Fruit fly (Drosophila melanogaster) whole organism, embryonic: Measurements from ENCODE around the gene Vti1b.
A peak's percentile ranks its signal among the peaks of the same experiment; 100 is the strongest.

Experiments
- Aef1 ChIP-seq: fragments of 200-800 bp; sonication (Bioruptor generic); IDR thresholded peaks from 3 replicates; pipeline ENCODE4 v1.3.6; 2022; ENCODE audit warnings: missing biosample characterization, missing genetic modification characterization
- Atf-2 ChIP-seq: fragments of 200-800 bp; sonication (Bioruptor generic); optimal IDR thresholded peaks from 2 replicates; lab custom pipeline; 2016; ENCODE audit warnings: missing biosample characterization, missing genetic modification characterization
- B-H2 ChIP-seq: fragments of 200-800 bp; sonication (Bioruptor generic); optimal IDR thresholded peaks from 2 replicates; lab custom pipeline; 2018; ENCODE audit warnings: missing biosample characterization, mild to moderate bottlenecking, missing genetic modification characterization
- CG10267 ChIP-seq: fragments of 200-800 bp; sonication (Bioruptor generic); optimal IDR thresholded peaks from 2 replicates; lab custom pipeline; 2018; ENCODE audit warnings: missing biosample characterization, mild to moderate bottlenecking, missing genetic modification characterization, moderate library complexity
- CG10565 ChIP-seq: fragments of 200-800 bp; sonication (Bioruptor generic); optimal IDR thresholded peaks from 3 replicates; lab custom pipeline; 2016; ENCODE audit warnings: missing biosample characterization, mild to moderate bottlenecking, missing genetic modification characterization
- CG11696 ChIP-seq: fragments of 200-800 bp; sonication (Bioruptor generic); IDR thresholded peaks from 2 replicates; pipeline ENCODE4 v1.3.6; 2022; ENCODE audit warnings: missing biosample characterization, missing genetic modification characterization
- CG12236 ChIP-seq: fragments of 200-800 bp; sonication (Bioruptor generic); optimal IDR thresholded peaks from 2 replicates; lab custom pipeline; 2016; ENCODE audit warnings: missing biosample characterization, missing genetic modification characterization
- CG13123 ChIP-seq: fragments of 200-800 bp; sonication (Bioruptor generic); optimal IDR thresholded peaks from 2 replicates; lab custom pipeline; 2016; ENCODE audit warnings: missing biosample characterization, missing genetic modification characterization
- CG13296 ChIP-seq: fragments of 200-800 bp; sonication (Bioruptor generic); optimal IDR thresholded peaks from 3 replicates; lab custom pipeline; 2018; ENCODE audit warnings: missing biosample characterization, mild to moderate bottlenecking, missing genetic modification characterization
- CG15073 ChIP-seq: fragments of 200-800 bp; sonication (Bioruptor generic); optimal IDR thresholded peaks from 2 replicates; lab custom pipeline; 2016; ENCODE audit warnings: missing biosample characterization, missing genetic modification characterization
- CG15601 ChIP-seq: fragments of 200-800 bp; sonication (Bioruptor generic); optimal IDR thresholded peaks from 3 replicates; lab custom pipeline; 2019; ENCODE audit warnings: missing biosample characterization, mild to moderate bottlenecking, missing genetic modification characterization, moderate library complexity
- CG17568 ChIP-seq: fragments of 200-800 bp; sonication (Bioruptor generic); optimal IDR thresholded peaks from 2 replicates; lab custom pipeline; 2018; ENCODE audit warnings: missing biosample characterization, mild to moderate bottlenecking, missing genetic modification characterization, moderate library complexity
- CG2120 ChIP-seq: fragments of 200-800 bp; sonication (Bioruptor generic); optimal IDR thresholded peaks from 3 replicates; lab custom pipeline; 2016; ENCODE audit warnings: missing biosample characterization, missing genetic modification characterization
- CG2875 ChIP-seq: fragments of 200-800 bp; sonication (Bioruptor generic); optimal IDR thresholded peaks from 2 replicates; lab custom pipeline; 2017; ENCODE audit warnings: missing biosample characterization, mild to moderate bottlenecking, missing genetic modification characterization, missing genetic modification reagents
- CG30020 ChIP-seq: fragments of 200-800 bp; optimal IDR thresholded peaks from 2 replicates; lab custom pipeline; 2019; ENCODE audit warnings: missing biosample characterization, mild to moderate bottlenecking, missing genetic modification characterization, moderate library complexity
- CG30431 ChIP-seq: fragments of 200-800 bp; sonication (Bioruptor generic); optimal IDR thresholded peaks from 2 replicates; lab custom pipeline; 2017; ENCODE audit warnings: missing biosample characterization, missing genetic modification characterization
- CG6689 ChIP-seq: fragments of 200-800 bp; sonication (Bioruptor generic); IDR thresholded peaks from 2 replicates; pipeline ENCODE4 v1.3.6; 2022; ENCODE audit warnings: missing biosample characterization, missing genetic modification characterization
- CG6813 ChIP-seq: fragments of 200-800 bp; sonication (Bioruptor generic); optimal IDR thresholded peaks from 2 replicates; lab custom pipeline; 2017; ENCODE audit warnings: missing biosample characterization, missing genetic modification characterization, mild to moderate bottlenecking, moderate library complexity, missing genetic modification reagents
- CG7786 ChIP-seq: fragments of 200-800 bp; sonication (Bioruptor generic); optimal IDR thresholded peaks from 2 replicates; lab custom pipeline; 2016; ENCODE audit warnings: missing biosample characterization, missing genetic modification characterization
- CG7963 ChIP-seq: fragments of 200-800 bp; sonication (Bioruptor generic); IDR thresholded peaks from 3 replicates; pipeline ENCODE4 v1.3.6; 2022; ENCODE audit warnings: missing biosample characterization, missing genetic modification characterization; ENCODE audit not compliant: partially characterized antibody
- Chrac-16 ChIP-seq: fragments of 200-800 bp; sonication (Bioruptor generic); optimal IDR thresholded peaks from 3 replicates; lab custom pipeline; 2016; ENCODE audit warnings: missing biosample characterization, missing genetic modification characterization
- Dbx ChIP-seq: fragments of 200-800 bp; sonication (Bioruptor generic); IDR thresholded peaks from 3 replicates; pipeline ENCODE4 v1.3.6; 2022; ENCODE audit warnings: missing biosample characterization, missing genetic modification characterization
- E2f2 ChIP-seq: fragments of 200-800 bp; sonication (Bioruptor generic); IDR thresholded peaks from 2 replicates; pipeline ENCODE4 v1.3.6; 2022; ENCODE audit warnings: missing biosample characterization, missing genetic modification characterization
- Elba2 ChIP-seq: fragments of 200-800 bp; sonication (Bioruptor generic); optimal IDR thresholded peaks from 3 replicates; lab custom pipeline; 2016; ENCODE audit warnings: missing biosample characterization, missing genetic modification characterization
- HLH4C ChIP-seq: fragments of 200-800 bp; sonication (Bioruptor generic); IDR thresholded peaks from 3 replicates; pipeline ENCODE4 v1.3.6; 2022; ENCODE audit warnings: missing biosample characterization, missing genetic modification characterization; ENCODE audit not compliant: partially characterized antibody
- HmgZ ChIP-seq: fragments of 200-800 bp; sonication (Bioruptor generic); optimal IDR thresholded peaks from 2 replicates; lab custom pipeline; 2018; ENCODE audit warnings: missing biosample characterization, mild to moderate bottlenecking, missing genetic modification characterization
- Max ChIP-seq: fragments of 200-800 bp; sonication (Bioruptor generic); optimal IDR thresholded peaks from 2 replicates; lab custom pipeline; 2016; ENCODE audit warnings: missing biosample characterization, mild to moderate bottlenecking, missing genetic modification characterization
- NC2α ChIP-seq: fragments of 200-800 bp; sonication (Bioruptor generic); optimal IDR thresholded peaks from 2 replicates; lab custom pipeline; 2016; ENCODE audit warnings: missing biosample characterization, missing genetic modification characterization
- Nf-YB ChIP-seq: fragments of 200-800 bp; sonication (Bioruptor generic); optimal IDR thresholded peaks from 3 replicates; lab custom pipeline; 2019; ENCODE audit warnings: missing biosample characterization, mild to moderate bottlenecking, missing genetic modification characterization, moderate library complexity
- Stat92E ChIP-seq, 3 experiments: fragments of >200 bp in 2 of 3; fragments of 200-800 bp in 1 of 3; sonication (Bioruptor generic) in 1 of 3; optimal IDR thresholded peaks; 2 replicates each; lab custom pipeline; 2017 to 2019; ENCODE audit warnings: missing biosample characterization in 3 of 3, missing genetic modification characterization in 3 of 3, mild to moderate bottlenecking in 1 of 3, moderate library complexity in 1 of 3
- ase ChIP-seq: fragments of 200-800 bp; sonication (Bioruptor generic); IDR thresholded peaks from 3 replicates; pipeline ENCODE4 v1.3.6; 2022; ENCODE audit warnings: missing biosample characterization, missing genetic modification characterization
- ato ChIP-seq: fragments of 200-800 bp; sonication (Bioruptor generic); IDR thresholded peaks from 2 replicates; pipeline ENCODE4 v1.3.6; 2022; ENCODE audit warnings: missing biosample characterization, missing genetic modification characterization; ENCODE audit not compliant: partially characterized antibody
- bab2 ChIP-seq: fragments of 200-800 bp; sonication (Bioruptor generic); optimal IDR thresholded peaks from 2 replicates; lab custom pipeline; 2016; ENCODE audit warnings: missing biosample characterization, missing genetic modification characterization
- bbx ChIP-seq: fragments of 200-800 bp; sonication (Bioruptor generic); IDR thresholded peaks from 2 replicates; pipeline ENCODE4 v1.3.6; 2022; ENCODE audit warnings: missing biosample characterization, missing genetic modification characterization; ENCODE audit not compliant: partially characterized antibody
- bowl ChIP-seq: fragments of 200-800 bp; sonication (Bioruptor generic); IDR thresholded peaks from 2 replicates; pipeline ENCODE4 v1.3.6; 2022; ENCODE audit warnings: missing biosample characterization, missing genetic modification characterization
- cato ChIP-seq: fragments of 200-800 bp; sonication (Bioruptor generic); optimal IDR thresholded peaks from 2 replicates; lab custom pipeline; 2016; ENCODE audit warnings: missing biosample characterization, missing genetic modification characterization, borderline replicate concordance
- en ChIP-seq: fragments of 200-800 bp; sonication (Bioruptor generic); optimal IDR thresholded peaks from 2 replicates; lab custom pipeline; 2016; ENCODE audit warnings: missing biosample characterization, missing genetic modification characterization
- gfzf ChIP-seq: fragments of 200-800 bp; sonication (Bioruptor generic); optimal IDR thresholded peaks from 2 replicates; lab custom pipeline; 2016; ENCODE audit warnings: missing biosample characterization, mild to moderate bottlenecking, missing genetic modification characterization, moderate library complexity
- gro ChIP-seq: fragments of 200-800 bp; sonication (Bioruptor generic); optimal IDR thresholded peaks from 2 replicates; lab custom pipeline; 2016; ENCODE audit warnings: missing biosample characterization, missing genetic modification characterization
- kni ChIP-seq: fragments of 200-800 bp; sonication (Bioruptor generic); optimal IDR thresholded peaks from 3 replicates; lab custom pipeline; 2017; ENCODE audit warnings: mild to moderate bottlenecking, missing biosample characterization, missing genetic modification reagents, missing genetic modification characterization
- knrl ChIP-seq: fragments of 200-800 bp; sonication (Bioruptor generic); IDR thresholded peaks from 3 replicates; pipeline ENCODE4 v1.3.6; 2022; ENCODE audit warnings: missing biosample characterization, missing genetic modification characterization; ENCODE audit not compliant: partially characterized antibody
- maf-S ChIP-seq: fragments of 200-800 bp; sonication (Bioruptor generic); optimal IDR thresholded peaks from 2 replicates; lab custom pipeline; 2016; ENCODE audit warnings: missing biosample characterization, missing genetic modification characterization
- nom ChIP-seq: fragments of 200-800 bp; sonication (Bioruptor generic); optimal IDR thresholded peaks from 2 replicates; lab custom pipeline; 2017; ENCODE audit warnings: missing biosample characterization, missing genetic modification characterization, mild to moderate bottlenecking, moderate library complexity, missing genetic modification reagents
- pho ChIP-seq: fragments of 200-800 bp; sonication (Bioruptor generic); optimal IDR thresholded peaks from 2 replicates; lab custom pipeline; 2016; ENCODE audit warnings: missing biosample characterization, missing genetic modification characterization
- ranshi ChIP-seq: fragments of 200-800 bp; sonication (Bioruptor generic); IDR thresholded peaks from 2 replicates; pipeline ENCODE4 v1.3.6; 2022; ENCODE audit warnings: missing biosample characterization, missing genetic modification characterization
- sens ChIP-seq: fragments of 200-800 bp; sonication (Bioruptor generic); peaks from one replicate; lab custom pipeline; 2016; ENCODE audit warnings: missing biosample characterization, missing genetic modification characterization
- sima ChIP-seq: fragments of 200-800 bp; sonication (Bioruptor generic); optimal IDR thresholded peaks from 2 replicates; lab custom pipeline; 2016; ENCODE audit warnings: missing biosample characterization, missing genetic modification characterization
- tin ChIP-seq: fragments of 200-800 bp; sonication (Bioruptor generic); optimal IDR thresholded peaks from 3 replicates; lab custom pipeline; 2016; ENCODE audit warnings: missing biosample characterization, missing genetic modification characterization
- zen2 ChIP-seq: fragments of 200-800 bp; sonication (Bioruptor generic); IDR thresholded peaks from 3 replicates; pipeline ENCODE4 v1.3.6; 2022; ENCODE audit warnings: missing biosample characterization, missing genetic modification characterization; ENCODE audit not compliant: partially characterized antibody

The Vti1b gene

DNA sequence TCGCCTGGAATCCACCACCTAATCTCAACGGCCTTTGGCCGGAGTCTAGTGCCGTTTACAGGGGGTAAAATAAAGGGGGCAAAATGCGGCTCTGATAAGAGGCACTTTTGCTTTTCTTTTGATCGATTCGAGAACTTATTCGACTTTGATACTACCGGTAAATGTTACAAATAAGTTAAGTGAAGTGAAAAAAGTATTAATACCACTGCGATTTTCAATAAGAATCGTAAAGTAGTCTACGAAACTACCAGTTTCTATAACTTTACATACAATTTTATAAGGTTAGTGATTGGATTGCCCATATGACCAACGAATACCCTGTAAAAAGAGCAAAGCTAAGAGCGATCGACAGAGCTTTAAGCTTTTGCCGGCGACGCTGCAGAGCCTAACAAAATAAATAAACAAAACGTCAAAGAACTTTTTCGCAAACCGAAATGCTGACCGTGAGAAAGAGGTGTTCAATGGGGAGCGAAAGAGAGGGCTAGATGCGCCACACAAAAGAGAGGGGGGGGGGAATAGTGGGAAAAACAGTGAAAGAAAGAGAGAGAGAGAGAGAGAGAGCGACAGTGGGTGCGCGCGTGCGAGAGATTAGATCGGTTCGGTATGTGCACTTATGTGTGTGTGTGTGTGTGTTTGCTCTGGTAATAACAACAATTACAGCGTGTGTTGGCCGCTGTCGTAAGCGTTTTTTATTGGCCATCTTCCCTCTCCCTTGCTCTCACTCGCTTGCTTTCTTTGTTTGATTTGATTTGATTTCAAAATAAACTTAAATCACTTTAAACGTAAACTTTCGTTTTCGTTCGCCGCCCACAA is 40.0 kb downstream of the Vti1b start (continued):
- TF ChIP-seq CG2120 (GFP tag; lab: Kevin White, UChicago) (peak; percentile 93), CG15073 (GFP tag; lab: Kevin White, UChicago) (no peak), maf-S (peak; percentile 45), pho (GFP tag; lab: Kevin White, UChicago) (peak; percentile 71), en (GFP tag; lab: Kevin White, UChicago) (peak; percentile 28), CG2875 (GFP tag; lab: Kevin White, UChicago) (no peak), gro (GFP tag; lab: Kevin White, UChicago) (peak; percentile 26), CG17568 (GFP tag; lab: Kevin White, UChicago) (no peak), ato (GFP tag; lab: Robert Waterston, UW) (no peak), CG11696 (GFP tag; lab: Robert Waterston, UW) (no peak), ranshi (GFP tag; lab: Robert Waterston, UW) (peak; percentile 71), E2f2 (peak; percentile 40; the same call in 1 of the 2 replicates), CG7963 (GFP tag; lab: Robert Waterston, UW) (no peak), CG12236 (GFP tag; lab: Kevin White, UChicago) (peak; percentile 31), knrl (GFP tag; lab: Robert Waterston, UW) (no peak), tin (GFP tag; lab: Kevin White, UChicago) (peak; percentile 21), CG30020 (tag; lab: Kevin White, UChicago) (no peak), cato (GFP tag; lab: Kevin White, UChicago) (no peak), zen2 (GFP tag; lab: Robert Waterston, UW) (no peak), gfzf (GFP tag; lab: Kevin White, UChicago) (no peak), ase (GFP tag; lab: Robert Waterston, UW) (peak; percentile 47; the same call in 2 of the 3 replicates), CG10565 (GFP tag; lab: Kevin White, UChicago) (no peak), HLH4C (GFP tag; lab: Robert Waterston, UW) (no peak), HmgZ (tag; lab: Kevin White, UChicago) (peak; percentile 26), sens (GFP tag; lab: Kevin White, UChicago) (peak; percentile 91), CG30431 (GFP tag; lab: Kevin White, UChicago) (peak; percentile 12), bbx (GFP tag; lab: Robert Waterston, UW) (no peak), CG6813 (peak; percentile 25), CG6689 (peak; percentile 30; the same call in 1 of the 2 replicates), Dbx (GFP tag; lab: Robert Waterston, UW) (peak; percentile 50; the same call in 1 of the 3 replicates), Atf-2 (GFP tag; lab: Kevin White, UChicago) (peak; percentile 21), CG13123 (GFP tag; lab: Kevin White, UChicago) (peak; percentile 24), kni (GFP tag; lab: Kevin White, UChicago) (no peak), Elba2 (GFP tag; lab: Kevin White, UChicago) (no peak), B-H2 (GFP tag; lab: Kevin White, UChicago) (no peak), NC2α (GFP tag; lab: Kevin White, UChicago) (no peak), sima (GFP tag; lab: Kevin White, UChicago) (no peak), nom (GFP tag; lab: Kevin White, UChicago) (no peak), bowl (GFP tag; lab: Robert Waterston, UW) (no peak), Stat92E (GFP tag; optimal IDR thresholded peaks at IDR 0.05; lab: Kevin White, UChicago) (no peak), Chrac-16 (GFP tag; lab: Kevin White, UChicago) (peak; percentile 65), CG15601 (tag; lab: Kevin White, UChicago) (no peak), Nf-YB (no peak), Max (GFP tag; lab: Kevin White, UChicago) (peak; percentile 62), CG10267 (tag; lab: Kevin White, UChicago) (peak; percentile 38), CG7786 (GFP tag; lab: Kevin White, UChicago) (peak; percentile 77), bab2 (GFP tag; lab: Kevin White, UChicago) (peak; percentile 49), Aef1 (GFP tag; lab: Robert Waterston, UW) (peak; percentile 62), CG13296 (GFP tag; lab: Kevin White, UChicago) (no peak)
